Fruit fly (Drosophila melanogaster) whole organism, embryonic: Measurements from ENCODE around the gene Herc4.
A peak's percentile ranks its signal among the peaks of the same experiment; 100 is the strongest.

ENCODE experiments used
- Atf-2 ChIP-seq: fragments of 200-800 bp; sonication (Bioruptor generic); optimal IDR thresholded peaks from 2 replicates; lab custom pipeline; 2016; ENCODE audit warnings: missing biosample characterization, missing genetic modification characterization
- C15 ChIP-seq: fragments of 200-800 bp; sonication (Bioruptor generic); IDR thresholded peaks from 3 replicates; pipeline ENCODE4 v1.3.6; 2022; ENCODE audit warnings: missing biosample characterization, missing genetic modification characterization
- CG1024 ChIP-seq: fragments of 200-800 bp; sonication (Bioruptor generic); IDR thresholded peaks from 2 replicates; pipeline ENCODE4 v1.3.6; 2022; ENCODE audit warnings: missing biosample characterization, missing genetic modification characterization
- CG12299 ChIP-seq: fragments of 200-800 bp; sonication (Bioruptor generic); optimal IDR thresholded peaks from 2 replicates; lab custom pipeline; 2018; ENCODE audit warnings: missing biosample characterization, mild to moderate bottlenecking, missing genetic modification characterization
- CG14860 ChIP-seq: fragments of 200-800 bp; sonication (Bioruptor generic); IDR thresholded peaks from 3 replicates; pipeline ENCODE4 v1.3.6; 2022; ENCODE audit warnings: missing biosample characterization, missing genetic modification characterization; ENCODE audit not compliant: partially characterized antibody
- CG14965 ChIP-seq: fragments of 200-800 bp; sonication (Bioruptor generic); optimal IDR thresholded peaks from 2 replicates; lab custom pipeline; 2016; ENCODE audit warnings: missing biosample characterization, missing genetic modification characterization, borderline replicate concordance
- CG17186 ChIP-seq: fragments of 200-800 bp; sonication (Bioruptor generic); optimal IDR thresholded peaks from 3 replicates; lab custom pipeline; 2017; ENCODE audit warnings: missing biosample characterization, missing genetic modification reagents, missing genetic modification characterization
- CG2202 ChIP-seq: fragments of 200-800 bp; sonication (Bioruptor generic); optimal IDR thresholded peaks from 2 replicates; lab custom pipeline; 2018; ENCODE audit warnings: missing biosample characterization, mild to moderate bottlenecking, missing genetic modification characterization
- CG31441 ChIP-seq: fragments of 200-800 bp; sonication (Bioruptor generic); IDR thresholded peaks from 2 replicates; pipeline ENCODE4 v1.3.6; 2022; ENCODE audit warnings: missing biosample characterization, missing genetic modification characterization
- CG3838 ChIP-seq: fragments of 200-800 bp; sonication (Bioruptor generic); optimal IDR thresholded peaks from 3 replicates; lab custom pipeline; 2016; ENCODE audit warnings: missing biosample characterization, missing genetic modification characterization
- CG4404 ChIP-seq: fragments of 200-800 bp; sonication (Bioruptor generic); IDR thresholded peaks from 2 replicates; pipeline ENCODE4 v1.3.6; 2022; ENCODE audit warnings: missing biosample characterization, missing genetic modification characterization
- CG4707 ChIP-seq: fragments of 200-800 bp; sonication (Bioruptor generic); optimal IDR thresholded peaks from 2 replicates; lab custom pipeline; 2018; ENCODE audit warnings: missing biosample characterization, mild to moderate bottlenecking, missing genetic modification characterization, moderate library complexity
- CG6813 ChIP-seq: fragments of 200-800 bp; sonication (Bioruptor generic); optimal IDR thresholded peaks from 2 replicates; lab custom pipeline; 2017; ENCODE audit warnings: missing biosample characterization, missing genetic modification characterization, mild to moderate bottlenecking, moderate library complexity, missing genetic modification reagents
- CG6854 ChIP-seq: fragments of 200-800 bp; sonication (Bioruptor generic); optimal IDR thresholded peaks from 3 replicates; lab custom pipeline; 2017; ENCODE audit warnings: missing biosample characterization, mild to moderate bottlenecking, missing genetic modification characterization
- CG9727 ChIP-seq: fragments of 200-800 bp; sonication (Bioruptor generic); optimal IDR thresholded peaks from 3 replicates; lab custom pipeline; 2017; ENCODE audit warnings: missing biosample characterization, mild to moderate bottlenecking, missing genetic modification characterization
- CG9876 ChIP-seq: fragments of 200-800 bp; sonication (Bioruptor generic); optimal IDR thresholded peaks from 2 replicates; lab custom pipeline; 2016; ENCODE audit warnings: missing biosample characterization, missing genetic modification characterization
- Camta ChIP-seq: fragments of 200-800 bp; sonication (Bioruptor generic); optimal IDR thresholded peaks from 2 replicates; lab custom pipeline; 2016; ENCODE audit warnings: missing biosample characterization, missing genetic modification characterization
- D19B ChIP-seq: fragments of 200-800 bp; sonication (Bioruptor generic); optimal IDR thresholded peaks from 2 replicates; lab custom pipeline; 2017; ENCODE audit warnings: missing biosample characterization, mild to moderate bottlenecking, missing genetic modification characterization
- Doc2 ChIP-seq: fragments of 200-800 bp; sonication (Bioruptor generic); IDR thresholded peaks from 2 replicates; pipeline ENCODE4 v1.3.6; 2022; ENCODE audit warnings: missing biosample characterization, missing genetic modification characterization
- E2f1 ChIP-seq: fragments of 200-800 bp; sonication (Bioruptor generic); IDR thresholded peaks from 2 replicates; pipeline ENCODE4 v1.3.6; 2022; ENCODE audit warnings: missing biosample characterization, missing genetic modification characterization
- Ets97D ChIP-seq: fragments of 200-800 bp; sonication (Bioruptor generic); optimal IDR thresholded peaks from 3 replicates; lab custom pipeline; 2016; ENCODE audit warnings: missing biosample characterization, missing genetic modification characterization
- Gsc ChIP-seq: fragments of 200-800 bp; sonication (Bioruptor generic); IDR thresholded peaks from 2 replicates; pipeline ENCODE4 v1.3.6; 2022; ENCODE audit warnings: missing biosample characterization, missing genetic modification characterization
- H15 ChIP-seq: fragments of 200-800 bp; sonication (Bioruptor generic); IDR thresholded peaks from 3 replicates; pipeline ENCODE4 v1.3.6; 2022; ENCODE audit warnings: missing biosample characterization, missing genetic modification characterization
- HLHmδ ChIP-seq: fragments of 200-800 bp; sonication (Bioruptor generic); optimal IDR thresholded peaks from 2 replicates; lab custom pipeline; 2018; ENCODE audit warnings: missing biosample characterization, mild to moderate bottlenecking, missing genetic modification characterization, moderate library complexity
- Hr78 ChIP-seq, 2 experiments: fragments of 200-800 bp in 1 of 2; fragments of >200 bp in 1 of 2; sonication (Bioruptor generic) in 1 of 2; optimal IDR thresholded peaks; 2 replicates each; lab custom pipeline; 2017 to 2019; ENCODE audit warnings: missing biosample characterization in 2 of 2, missing genetic modification characterization in 2 of 2, mild to moderate bottlenecking in 1 of 2, moderate library complexity in 1 of 2
- Med ChIP-seq: fragments of 200-800 bp; sonication (Bioruptor generic); peaks from one replicate; lab custom pipeline; 2016; ENCODE audit warnings: missing biosample characterization, missing genetic modification characterization, mild to moderate bottlenecking, inconsistent platforms, moderate library complexity
- NK7.1 ChIP-seq: fragments of 200-800 bp; sonication (Bioruptor generic); optimal IDR thresholded peaks from 3 replicates; lab custom pipeline; 2016; ENCODE audit warnings: missing biosample characterization, missing genetic modification characterization
- Nf-YA ChIP-seq: fragments of 200-800 bp; sonication (Bioruptor generic); IDR thresholded peaks from 2 replicates; pipeline ENCODE4 v1.3.6; 2022; ENCODE audit warnings: missing biosample characterization, missing genetic modification characterization
- Oli ChIP-seq: fragments of 200-800 bp; sonication (Bioruptor generic); optimal IDR thresholded peaks from 2 replicates; lab custom pipeline; 2018; ENCODE audit warnings: missing biosample characterization, mild to moderate bottlenecking, missing genetic modification characterization, moderate library complexity
- Tbp ChIP-seq: fragments of >200 bp; optimal IDR thresholded peaks from 2 replicates; lab custom pipeline; 2018; ENCODE audit warnings: missing biosample characterization, missing genetic modification characterization
- br ChIP-seq: fragments of >200 bp; optimal IDR thresholded peaks from 2 replicates; lab custom pipeline; 2017
- dimm ChIP-seq: fragments of 200-800 bp; sonication (Bioruptor generic); IDR thresholded peaks from 2 replicates; pipeline ENCODE4 v1.3.6; 2022; ENCODE audit warnings: missing biosample characterization, missing genetic modification characterization
- dmrt11E ChIP-seq: fragments of 200-800 bp; sonication (Bioruptor generic); optimal IDR thresholded peaks from 3 replicates; lab custom pipeline; 2018; ENCODE audit warnings: missing biosample characterization, mild to moderate bottlenecking, missing genetic modification characterization, moderate library complexity
- fu2 ChIP-seq: fragments of 200-800 bp; sonication (Bioruptor generic); optimal IDR thresholded peaks from 2 replicates; lab custom pipeline; 2016; ENCODE audit warnings: missing biosample characterization, missing genetic modification characterization
- gro ChIP-seq: fragments of 200-800 bp; sonication (Bioruptor generic); optimal IDR thresholded peaks from 2 replicates; lab custom pipeline; 2016; ENCODE audit warnings: missing biosample characterization, missing genetic modification characterization
- gsb-n ChIP-seq: fragments of 200-800 bp; sonication (Bioruptor generic); optimal IDR thresholded peaks from 3 replicates; lab custom pipeline; 2018; ENCODE audit warnings: missing biosample characterization, mild to moderate bottlenecking, missing genetic modification characterization
- insv ChIP-seq, 2 experiments: fragments of 200-800 bp; sonication (Bioruptor generic); optimal IDR thresholded peaks; 3 replicates each; lab custom pipeline; 2016 to 2018; ENCODE audit warnings: missing biosample characterization in 2 of 2, missing genetic modification characterization in 2 of 2
- mirr ChIP-seq: fragments of 200-800 bp; sonication (Bioruptor generic); optimal IDR thresholded peaks from 3 replicates; lab custom pipeline; 2018; ENCODE audit warnings: missing biosample characterization, mild to moderate bottlenecking, missing genetic modification characterization
- nom ChIP-seq: fragments of 200-800 bp; sonication (Bioruptor generic); optimal IDR thresholded peaks from 2 replicates; lab custom pipeline; 2017; ENCODE audit warnings: missing biosample characterization, missing genetic modification characterization, mild to moderate bottlenecking, moderate library complexity, missing genetic modification reagents
- oc ChIP-seq: fragments of 200-800 bp; sonication (Bioruptor generic); optimal IDR thresholded peaks from 2 replicates; lab custom pipeline; 2018; ENCODE audit warnings: missing biosample characterization, mild to moderate bottlenecking, missing genetic modification characterization, moderate library complexity
- rib ChIP-seq: fragments of 200-800 bp; sonication (Bioruptor generic); IDR thresholded peaks from 2 replicates; pipeline ENCODE4 v1.3.6; 2022; ENCODE audit warnings: missing biosample characterization, missing genetic modification characterization
- sc ChIP-seq, 3 experiments: fragments of >200 bp in 2 of 3; fragments of 200-800 bp in 1 of 3; sonication (Bioruptor generic) in 1 of 3; optimal IDR thresholded peaks; 2 replicates in 2 of 3; 3 replicates in 1 of 3; lab custom pipeline; 2017; ENCODE audit warnings: mild to moderate bottlenecking in 1 of 3, missing biosample characterization in 1 of 3, missing genetic modification characterization in 1 of 3, missing genetic modification reagents in 1 of 3
- schlank ChIP-seq: fragments of 200-800 bp; sonication (Bioruptor generic); optimal IDR thresholded peaks from 2 replicates; lab custom pipeline; 2018; ENCODE audit warnings: missing biosample characterization, mild to moderate bottlenecking, missing genetic modification characterization
- twi ChIP-seq: fragments of 200-800 bp; optimal IDR thresholded peaks from 2 replicates; lab custom pipeline; 2019; ENCODE audit warnings: missing biosample characterization, mild to moderate bottlenecking, missing genetic modification characterization, moderate library complexity
- tx ChIP-seq: fragments of 200-800 bp; sonication (Bioruptor generic); optimal IDR thresholded peaks from 2 replicates; lab custom pipeline; 2016; ENCODE audit warnings: missing biosample characterization, missing genetic modification characterization
- unpg ChIP-seq: fragments of 200-800 bp; sonication (Bioruptor generic); optimal IDR thresholded peaks from 3 replicates; lab custom pipeline; 2018; ENCODE audit warnings: missing biosample characterization, mild to moderate bottlenecking, missing genetic modification characterization, moderate library complexity
- vfl ChIP-seq: fragments of 200-800 bp; sonication (Bioruptor generic); optimal IDR thresholded peaks from 2 replicates; lab custom pipeline; 2016; ENCODE audit warnings: missing biosample characterization, missing genetic modification characterization
- vnd ChIP-seq: fragments of 200-800 bp; sonication (Bioruptor generic); IDR thresholded peaks from 3 replicates; pipeline ENCODE4 v1.3.6; 2022; ENCODE audit warnings: missing biosample characterization, missing genetic modification characterization; ENCODE audit not compliant: partially characterized antibody
- vvl ChIP-seq: fragments of 200-800 bp; sonication (Bioruptor generic); IDR thresholded peaks from 2 replicates; pipeline ENCODE4 v1.3.6; 2022; ENCODE audit warnings: missing biosample characterization, missing genetic modification characterization
- zf30C ChIP-seq: fragments of 200-800 bp; sonication (Bioruptor generic); optimal IDR thresholded peaks from 3 replicates; lab custom pipeline; 2018; ENCODE audit warnings: missing biosample characterization, mild to moderate bottlenecking, missing genetic modification characterization
- zfh1 ChIP-seq: fragments of 200-800 bp; sonication (Bioruptor generic); IDR thresholded peaks from 3 replicates; pipeline ENCODE4 v1.3.6; 2022; ENCODE audit warnings: missing biosample characterization, missing genetic modification characterization
- zfh2 ChIP-seq: fragments of 200-800 bp; sonication (Bioruptor generic); optimal IDR thresholded peaks from 2 replicates; lab custom pipeline; 2016; ENCODE audit warnings: missing biosample characterization, missing genetic modification characterization

Gene Herc4

dm6 chr3L:1335428-1335764 is 21.9 kb downstream of the Herc4 start (continued):
- TF ChIP-seq Med (GFP tag; lab: Kevin White, UChicago) (peak; percentile 94), zfh2 (GFP tag; lab: Kevin White, UChicago) (peak; percentile 48), E2f1 (GFP tag; lab: Robert Waterston, UW) (peak; percentile 34; the same call in 1 of the 2 replicates), nom (GFP tag; lab: Kevin White, UChicago) (no peak), CG4404 (GFP tag; lab: Robert Waterston, UW) (0 out of 2 replicates have a peak, but pooled peaks have one; percentile 39), C15 (no peak), zf30C (GFP tag; lab: Kevin White, UChicago) (no peak), CG17186 (no peak), tx (GFP tag; lab: Kevin White, UChicago) (no peak), Nf-YA (GFP tag; lab: Robert Waterston, UW) (no peak), Hr78 (GFP tag; optimal IDR thresholded peaks at IDR 0.05; lab: Kevin White, UChicago) (no peak), insv (GFP tag; optimal IDR thresholded peaks at IDR 0.05; lab: Kevin White, UChicago) (no peak), gsb-n (tag; lab: Kevin White, UChicago) (no peak), vfl (GFP tag; lab: Kevin White, UChicago) (no peak), fu2 (GFP tag; lab: Kevin White, UChicago) (peak; percentile 5), dimm (peak; percentile 29; the same call in 1 of the 2 replicates), HLHmδ (no peak), br (no peak), Oli (tag; lab: Kevin White, UChicago) (peak; percentile 26), CG9727 (GFP tag; lab: Kevin White, UChicago) (peak; percentile 54), Camta (GFP tag; lab: Kevin White, UChicago) (peak; percentile 27), Ets97D (no peak), CG6813 (GFP tag; lab: Kevin White, UChicago) (no peak), CG9876 (GFP tag; lab: Kevin White, UChicago) (no peak), mirr (GFP tag; lab: Kevin White, UChicago) (no peak), Gsc (GFP tag; lab: Robert Waterston, UW) (no peak), Tbp (no peak), twi (tag; lab: Kevin White, UChicago) (no peak), vvl (GFP tag; lab: Robert Waterston, UW) (peak; percentile 79), CG14965 (GFP tag; lab: Kevin White, UChicago) (no peak), NK7.1 (GFP tag; lab: Kevin White, UChicago) (peak; percentile 29), CG3838 (GFP tag; lab: Kevin White, UChicago) (no peak), dmrt11E (no peak), CG2202 (tag; lab: Kevin White, UChicago) (no peak), CG6854 (GFP tag; lab: Kevin White, UChicago) (no peak), Atf-2 (peak; percentile 49), vnd (GFP tag; lab: Robert Waterston, UW) (no peak), Doc2 (no peak), oc (tag; lab: Kevin White, UChicago) (no peak), sc (optimal IDR thresholded peaks at IDR 0.05; lab: Kevin White, UChicago) (no peak), sc (GFP tag; optimal IDR thresholded peaks at IDR 0.05; lab: Kevin White, UChicago) (no peak), D19B (GFP tag; lab: Kevin White, UChicago) (no peak), CG14860 (no peak), CG1024 (GFP tag; lab: Robert Waterston, UW) (no peak), zfh1 (peak; percentile 70; the same call in 2 of the 3 replicates), unpg (GFP tag; lab: Kevin White, UChicago) (peak; percentile 43), CG4707 (GFP tag; lab: Kevin White, UChicago) (no peak), CG31441 (GFP tag; lab: Robert Waterston, UW) (no peak), gro (peak; percentile 40), H15 (peak; percentile 59; the same call in 1 of the 3 replicates), rib (GFP tag; lab: Robert Waterston, UW) (no peak), schlank (tag; lab: Kevin White, UChicago) (no peak), CG12299 (no peak)
